Fruit fly (Drosophila melanogaster) whole organism, wandering third instar larva: ENCODE data around the gene mad2.
A peak's percentile ranks its signal among the peaks of the same experiment; 100 is the strongest.

Experiments
- Abd-B ChIP-seq: fragments of >200 bp; optimal IDR thresholded peaks from 2 replicates; lab custom pipeline; 2017; ENCODE audit warnings: missing biosample characterization, missing genetic modification characterization
- CG32264 ChIP-seq: fragments of 200-800 bp; sonication (Bioruptor generic); optimal IDR thresholded peaks from 2 replicates; lab custom pipeline; 2016; ENCODE audit warnings: missing biosample characterization, missing genetic modification characterization
- CrebA ChIP-seq: fragments of 200-800 bp; sonication (Bioruptor generic); optimal IDR thresholded peaks from 2 replicates; lab custom pipeline; 2016; ENCODE audit warnings: missing biosample characterization, mild to moderate bottlenecking, missing genetic modification characterization, borderline replicate concordance
- Dfd ChIP-seq: fragments of >200 bp; optimal IDR thresholded peaks from 2 replicates; lab custom pipeline; 2017; ENCODE audit warnings: missing biosample characterization, missing genetic modification characterization
- Dif ChIP-seq: fragments of 200-275, 200-300 bp; sonication (Bioruptor generic); optimal IDR thresholded peaks from 2 replicates; lab custom pipeline; 2018; ENCODE audit warnings: missing biosample characterization, missing genetic modification characterization; ENCODE audit not compliant: partially characterized antibody
- GATAd ChIP-seq: sonication (Bioruptor generic); optimal IDR thresholded peaks from 2 replicates; lab custom pipeline; 2016; ENCODE audit warnings: missing biosample characterization, missing genetic modification characterization
- HLH106 ChIP-seq: fragments of 200-800 bp; optimal IDR thresholded peaks from 3 replicates; lab custom pipeline; 2019; ENCODE audit warnings: missing biosample characterization, mild to moderate bottlenecking, missing genetic modification characterization, moderate library complexity
- Hr78 ChIP-seq: fragments of >200 bp; optimal IDR thresholded peaks from 2 replicates; lab custom pipeline; 2017; ENCODE audit warnings: missing biosample characterization, missing genetic modification characterization
- Hr83 ChIP-seq: fragments of 200-300 bp; sonication (Bioruptor generic); optimal IDR thresholded peaks from 2 replicates; lab custom pipeline; 2016; ENCODE audit warnings: missing biosample characterization, mild to moderate bottlenecking, missing genetic modification characterization, moderate library complexity; ENCODE audit not compliant: poor library complexity, severe bottlenecking
- Mio ChIP-seq: sonication (Bioruptor generic); optimal IDR thresholded peaks from 2 replicates; lab custom pipeline; 2016; ENCODE audit warnings: missing biosample characterization, missing genetic modification characterization
- Myc ChIP-seq: fragments of >200 bp; optimal IDR thresholded peaks from 2 replicates; lab custom pipeline; 2017
- N ChIP-seq: fragments of >200 bp; optimal IDR thresholded peaks from 2 replicates; lab custom pipeline; 2018; ENCODE audit warnings: missing biosample characterization, missing external identifiers, missing genetic modification characterization
- OdsH ChIP-seq: fragments of 200-800 bp; sonication (Bioruptor generic); optimal IDR thresholded peaks from 2 replicates; lab custom pipeline; 2016; ENCODE audit warnings: missing biosample characterization, mild to moderate bottlenecking, missing genetic modification characterization
- Rel ChIP-seq, 2 experiments: fragments of 200-800 bp; sonication (Bioruptor generic) in 1 of 2; optimal IDR thresholded peaks; 2 replicates in 1 of 2; 3 replicates in 1 of 2; lab custom pipeline; 2016 to 2019; ENCODE audit warnings: mild to moderate bottlenecking in 2 of 2, missing biosample characterization in 2 of 2, missing genetic modification characterization in 2 of 2, moderate library complexity in 1 of 2
- Vsx2 ChIP-seq: fragments of 200-300, 225-300 bp; sonication (Bioruptor generic); optimal IDR thresholded peaks from 2 replicates; lab custom pipeline; 2018; ENCODE audit warnings: missing biosample characterization, missing genetic modification characterization; ENCODE audit not compliant: partially characterized antibody
- br ChIP-seq: fragments of 200-800 bp; sonication (Bioruptor generic); optimal IDR thresholded peaks from 2 replicates; lab custom pipeline; 2016; ENCODE audit warnings: missing biosample characterization, missing genetic modification characterization
- dl ChIP-seq, 2 experiments: fragments of 175-275, 200-275 bp in 1 of 2; fragments of 200-275 bp in 1 of 2; sonication (Bioruptor generic); optimal IDR thresholded peaks; lab custom pipeline; 2018; ENCODE audit warnings: mild to moderate bottlenecking in 2 of 2, missing biosample characterization in 2 of 2, missing genetic modification characterization in 2 of 2, moderate library complexity in 2 of 2; ENCODE audit not compliant: partially characterized antibody in 2 of 2, insufficient read depth in 1 of 2
- dmrt93B ChIP-seq: fragments of 200-800 bp; sonication (Bioruptor generic); optimal IDR thresholded peaks from 2 replicates; lab custom pipeline; 2018; ENCODE audit warnings: missing biosample characterization, mild to moderate bottlenecking, missing genetic modification characterization
- dsf ChIP-seq: sonication (Bioruptor generic); optimal IDR thresholded peaks from 2 replicates; lab custom pipeline; 2016; ENCODE audit warnings: missing biosample characterization, missing genetic modification characterization, borderline replicate concordance
- ey ChIP-seq: fragments of 200-800 bp; sonication (Bioruptor generic); optimal IDR thresholded peaks from 2 replicates; lab custom pipeline; 2016; ENCODE audit warnings: missing biosample characterization, missing genetic modification characterization
- foxo ChIP-seq, 2 experiments: fragments of 200-800 bp; sonication (Bioruptor generic); optimal IDR thresholded peaks; 2 replicates in 1 of 2; 3 replicates in 1 of 2; lab custom pipeline; 2016 to 2017; ENCODE audit warnings: missing biosample characterization in 2 of 2, missing genetic modification characterization in 2 of 2
- fru ChIP-seq: fragments of 200-800 bp; sonication (Bioruptor generic); optimal IDR thresholded peaks from 3 replicates; lab custom pipeline; 2016; ENCODE audit warnings: missing biosample characterization, mild to moderate bottlenecking, missing genetic modification characterization
- h ChIP-seq: fragments of 200-800 bp; sonication (Bioruptor generic); optimal IDR thresholded peaks from 3 replicates; lab custom pipeline; 2016; ENCODE audit warnings: missing biosample characterization, mild to moderate bottlenecking, missing genetic modification characterization
- jim ChIP-seq: fragments of 175-275, 200-325 bp; sonication (Bioruptor generic); optimal IDR thresholded peaks from 2 replicates; lab custom pipeline; 2016; ENCODE audit warnings: missing biosample characterization, mild to moderate bottlenecking, missing genetic modification characterization
- psq ChIP-seq: fragments of 200-800 bp; sonication (Bioruptor generic); optimal IDR thresholded peaks from 3 replicates; lab custom pipeline; 2017; ENCODE audit warnings: missing biosample characterization, mild to moderate bottlenecking, missing genetic modification characterization, moderate library complexity
- rgr ChIP-seq: fragments of 200-800 bp; sonication (Bioruptor generic); optimal IDR thresholded peaks from 3 replicates; lab custom pipeline; 2016; ENCODE audit warnings: missing biosample characterization, mild to moderate bottlenecking, missing genetic modification characterization
- sage ChIP-seq: fragments of 200-800 bp; sonication (Bioruptor generic); optimal IDR thresholded peaks from 2 replicates; lab custom pipeline; 2016; ENCODE audit warnings: missing biosample characterization, mild to moderate bottlenecking, missing genetic modification characterization
- sv ChIP-seq: fragments of 200-800 bp; sonication (Bioruptor generic); optimal IDR thresholded peaks from 3 replicates; lab custom pipeline; 2016; ENCODE audit warnings: missing biosample characterization, missing genetic modification characterization
- usp ChIP-seq: fragments of >200 bp; optimal IDR thresholded peaks from 2 replicates; lab custom pipeline; 2017; ENCODE audit warnings: missing biosample characterization, missing genetic modification characterization
- woc ChIP-seq: sonication (Bioruptor generic); optimal IDR thresholded peaks from 2 replicates; lab custom pipeline; 2016; ENCODE audit warnings: missing biosample characterization, mild to moderate bottlenecking, missing genetic modification characterization

mad2 gene

dm6 chr3L:5838880-5839279 lies 26.0 kb upstream of the mad2 start:
- TF ChIP-seq Vsx2 (GFP tag; lab: Kevin White, UChicago): no peak
- no peak for TF ChIP-seq usp
- no peak for TF ChIP-seq HLH106 (tag; lab: Kevin White, UChicago)
- TF ChIP-seq OdsH (GFP tag; lab: Kevin White, UChicago): no peak
- TF ChIP-seq Hr78 (GFP tag; lab: Kevin White, UChicago): no peak

DNA sequence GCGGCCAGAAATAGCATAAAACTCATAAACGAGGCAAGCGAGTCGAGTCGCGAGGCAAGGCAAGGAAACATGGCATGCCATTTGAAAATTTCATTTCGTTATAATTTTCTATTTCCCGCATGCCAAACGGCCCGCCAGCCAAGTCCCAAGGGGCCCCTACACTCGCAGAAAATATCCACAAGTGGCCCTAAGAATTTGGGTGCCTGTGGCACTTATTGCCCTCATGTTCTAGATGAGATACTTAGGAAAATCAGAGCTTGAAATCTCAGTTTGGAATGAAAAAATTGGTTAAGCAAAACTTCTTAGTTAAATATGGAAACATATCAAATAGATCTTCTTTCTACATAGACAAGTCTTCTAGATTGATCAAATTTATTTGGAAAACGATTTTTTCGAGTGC lies 25.4 kb upstream of the mad2 start:
- TF ChIP-seq usp: no peak
- no peak for TF ChIP-seq Hr83 (GFP tag; lab: Kevin White, UChicago)
- no peak for TF ChIP-seq Myc (lab: Kevin White, UChicago)
- no peak for TF ChIP-seq ey (GFP tag; lab: Kevin White, UChicago)
- no peak for TF ChIP-seq sage (GFP tag; lab: Kevin White, UChicago)
- TF ChIP-seq h (GFP tag; lab: Kevin White, UChicago): no peak
- TF ChIP-seq Dfd (GFP tag; lab: Kevin White, UChicago): no peak
- no peak for TF ChIP-seq Rel (GFP tag; optimal IDR thresholded peaks at IDR 0.05; lab: Kevin White, UChicago)
- no peak for TF ChIP-seq Rel (tag; optimal IDR thresholded peaks at IDR 0.05; lab: Kevin White, UChicago)
- TF ChIP-seq woc (GFP tag; lab: Kevin White, UChicago): no peak
- no peak for TF ChIP-seq dl (GFP tag; optimal IDR thresholded peaks at IDR 0.05; lab: Kevin White, UChicago; ENCODE audit: insufficient read depth in 1 of 2, partially characterized antibody in 2 of 2)
- no peak for TF ChIP-seq sv (GFP tag; lab: Kevin White, UChicago)
- TF ChIP-seq GATAd (GFP tag; lab: Kevin White, UChicago): no peak
- no peak for TF ChIP-seq Dif
- TF ChIP-seq Vsx2 (GFP tag; lab: Kevin White, UChicago): no peak
- no peak for TF ChIP-seq N (GFP tag; lab: Kevin White, UChicago)

- TF ChIP-seq fru (GFP tag; lab: Kevin White, UChicago): peak; percentile 35
- TF ChIP-seq HLH106 (tag; lab: Kevin White, UChicago): no peak
- TF ChIP-seq foxo (GFP tag; optimal IDR thresholded peaks at IDR 0.05; lab: Kevin White, UChicago): peak in 1 of 2 experiments; percentile 32
- TF ChIP-seq Mio (GFP tag; lab: Kevin White, UChicago): no peak
- peak; percentile 20 for TF ChIP-seq psq
- TF ChIP-seq woc (GFP tag; lab: Kevin White, UChicago): peak; percentile 11
- peak; percentile 36 for TF ChIP-seq OdsH (GFP tag; lab: Kevin White, UChicago)
- TF ChIP-seq ey (GFP tag; lab: Kevin White, UChicago): peak; percentile 33
- TF ChIP-seq rgr (GFP tag; lab: Kevin White, UChicago): peak; percentile 11
- no peak for TF ChIP-seq dmrt93B (GFP tag; lab: Kevin White, UChicago)
- TF ChIP-seq CG32264 (GFP tag; lab: Kevin White, UChicago): no peak
- no peak for TF ChIP-seq CrebA
- TF ChIP-seq GATAd (GFP tag; lab: Kevin White, UChicago): no peak
- peak; percentile 20 for TF ChIP-seq br
- peak; percentile 46 for TF ChIP-seq h (GFP tag; lab: Kevin White, UChicago)
Measured at dm6 chr3L:5835887-5836646, 23.2 kb upstream of the mad2 start.

DNA sequence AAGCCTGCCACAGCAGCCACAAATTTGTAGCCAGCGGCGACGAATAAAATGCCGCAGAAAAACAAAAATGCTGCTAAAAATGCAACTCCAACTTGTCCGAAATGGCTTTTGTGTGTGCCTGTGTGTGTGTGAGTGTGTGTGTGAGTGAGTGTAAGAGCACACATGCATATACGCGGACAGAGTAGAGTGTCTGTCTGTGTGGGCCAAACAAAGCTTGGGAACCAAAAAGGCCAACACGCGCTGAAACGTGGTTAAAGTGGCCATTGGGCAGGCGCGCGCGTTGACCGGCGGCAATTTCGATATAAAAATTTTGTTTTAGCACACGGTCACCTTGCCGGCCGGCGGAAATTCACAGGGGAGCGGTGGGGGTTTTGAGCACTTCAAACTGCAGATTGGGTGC lies 22.5 kb upstream of the mad2 start:
- TF ChIP-seq Dfd (GFP tag; lab: Kevin White, UChicago): peak; percentile 27
- peak; percentile 9 for TF ChIP-seq Vsx2 (GFP tag; lab: Kevin White, UChicago)
- no peak for TF ChIP-seq OdsH (GFP tag; lab: Kevin White, UChicago)

DNA sequence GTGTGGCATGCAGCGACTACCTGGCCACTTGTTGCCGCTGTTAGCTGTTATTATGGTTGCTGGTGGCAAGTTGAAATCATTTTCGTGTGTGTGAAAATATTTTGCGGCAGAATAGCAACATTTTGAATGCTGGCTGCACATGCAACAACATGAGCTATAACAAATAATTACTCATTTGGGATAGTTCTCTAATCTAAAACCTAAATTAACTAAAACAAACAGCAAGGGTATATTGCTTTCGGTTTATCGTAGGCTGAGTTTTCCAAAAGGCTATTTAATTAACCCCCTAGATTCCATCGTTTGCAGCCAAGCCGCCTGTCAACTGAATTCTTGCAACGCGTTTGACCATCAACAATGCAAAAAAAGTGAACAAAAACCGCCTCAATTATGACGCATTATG lies 21.9 kb upstream of the mad2 start:
- TF ChIP-seq foxo (GFP tag; optimal IDR thresholded peaks at IDR 0.05; lab: Kevin White, UChicago) (no peak), Abd-B (no peak), dsf (GFP tag; lab: Kevin White, UChicago) (no peak), h (GFP tag; lab: Kevin White, UChicago) (no peak), Rel (GFP tag; optimal IDR thresholded peaks at IDR 0.05; lab: Kevin White, UChicago) (no peak), Rel (tag; optimal IDR thresholded peaks at IDR 0.05; lab: Kevin White, UChicago) (no peak), jim (GFP tag; lab: Kevin White, UChicago) (no peak), OdsH (GFP tag; lab: Kevin White, UChicago) (no peak)
- TF ChIP-seq, all 38 proteins: peak for 0
